Worm (Caenorhabditis elegans): Measurements from ENCODE around the gene dmd-10.

Gene dmd-10

DNA sequence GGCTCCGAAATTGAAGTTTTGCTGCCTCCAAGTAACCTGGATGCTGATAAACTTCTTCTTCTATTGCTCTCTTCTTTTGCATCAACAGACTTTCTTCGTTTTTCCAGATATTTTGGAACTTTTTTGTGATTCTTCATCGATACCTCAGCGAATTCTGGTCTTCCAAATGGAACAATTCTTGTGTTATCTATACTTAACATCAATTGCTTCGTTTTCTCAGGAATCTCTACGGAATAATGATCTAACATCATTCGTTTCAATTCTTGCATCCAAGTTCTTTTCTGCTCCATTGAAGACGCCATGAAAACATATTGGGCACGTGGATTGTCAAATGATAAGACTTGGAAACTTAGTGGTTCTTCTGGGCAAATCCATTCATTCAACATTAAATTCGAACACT lies 39.6 kb upstream of the dmd-10 start, which contains the start of gene F32F2.4:
Gene F32F2.4, plus strand, starts transcription at position 301 of the 400 bp plus-strand sequence.
- TF ChIP-seq zfh-2 (GFP tag; conservative IDR thresholded peaks at IDR 0.05) (no peak), repo-1 (tag; optimal IDR thresholded peaks at IDR 0.05) (no peak), lag-1 (GFP tag; IDR thresholded peaks at IDR 0.05) (no peak), madf-8 (GFP tag; conservative IDR thresholded peaks at IDR 0.05) (no peak), Y56A3A.18 (GFP tag; IDR thresholded peaks at IDR 0.05) (no peak), F10E7.11 (tag; optimal IDR thresholded peaks at IDR 0.05) (no peak), F57C9.4 (tag; optimal IDR thresholded peaks at IDR 0.05) (no peak), pbrm-1 (GFP tag; IDR thresholded peaks at IDR 0.05) (no peak), B0035.1 (tag; optimal IDR thresholded peaks at IDR 0.05) (no peak), aptf-3 (GFP tag; IDR thresholded peaks at IDR 0.05) (no peak), Y53G8AR.9 (GFP tag; conservative IDR thresholded peaks at IDR 0.05) (no peak), efl-1 (GFP tag; optimal IDR thresholded peaks at IDR 0.05) (no peak), zim-3 (tag; optimal IDR thresholded peaks at IDR 0.05) (no peak)

DNA sequence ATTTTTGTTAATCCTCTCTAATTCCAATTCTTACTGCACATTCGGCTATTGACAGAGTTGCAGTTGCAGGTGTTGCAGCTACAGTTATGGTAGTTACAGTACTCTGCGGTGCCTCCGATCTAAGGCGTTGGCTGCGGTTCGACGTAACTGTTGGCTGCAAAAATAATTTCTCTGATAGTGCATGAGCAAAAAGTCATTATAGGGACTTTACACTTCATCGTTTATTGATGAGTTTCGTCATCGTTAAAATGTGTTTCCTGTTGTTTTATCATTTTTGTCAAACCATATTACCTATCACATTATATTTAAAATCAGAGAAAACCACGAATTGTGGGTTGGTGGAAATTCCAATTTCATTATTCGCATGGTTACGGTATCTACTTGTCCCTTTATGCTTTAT lies 38.2 kb upstream of the dmd-10 start:
- TF ChIP-seq Y95B8A.8 (GFP tag; IDR thresholded peaks at IDR 0.05) (no peak), cebp-1 (GFP tag; IDR thresholded peaks at IDR 0.05) (no peak), cebp-1 (tag; optimal IDR thresholded peaks at IDR 0.05) (peak; percentile 18), nhr-80 (tag; optimal IDR thresholded peaks at IDR 0.05) (peak; percentile 56), nfyb-1 (GFP tag; IDR thresholded peaks at IDR 0.05) (0 out of 2 replicates have a peak, but pooled peaks have one; percentile 37)

DNA sequence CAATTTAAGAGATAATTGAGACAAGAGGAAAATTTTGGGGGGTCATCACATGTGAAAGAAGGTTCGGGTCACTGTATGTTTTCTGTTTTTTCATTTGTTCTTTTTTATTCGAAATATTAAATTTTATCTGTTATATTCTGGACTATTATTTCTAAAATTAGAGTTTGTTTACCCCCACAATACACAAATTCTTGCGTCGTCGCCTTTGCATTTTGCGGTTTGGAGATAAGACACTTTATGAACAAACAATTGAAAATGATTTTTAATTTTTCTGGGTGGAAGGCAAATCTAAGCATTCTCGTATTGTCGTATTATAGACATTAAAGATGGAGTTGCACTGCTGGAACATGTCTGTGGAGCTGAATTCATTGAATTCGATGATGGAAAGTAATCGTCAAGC lies 36.9 kb upstream of the dmd-10 start:
- no peak for TF ChIP-seq lsl-1 (GFP tag; optimal IDR thresholded peaks at IDR 0.05)

DNA sequence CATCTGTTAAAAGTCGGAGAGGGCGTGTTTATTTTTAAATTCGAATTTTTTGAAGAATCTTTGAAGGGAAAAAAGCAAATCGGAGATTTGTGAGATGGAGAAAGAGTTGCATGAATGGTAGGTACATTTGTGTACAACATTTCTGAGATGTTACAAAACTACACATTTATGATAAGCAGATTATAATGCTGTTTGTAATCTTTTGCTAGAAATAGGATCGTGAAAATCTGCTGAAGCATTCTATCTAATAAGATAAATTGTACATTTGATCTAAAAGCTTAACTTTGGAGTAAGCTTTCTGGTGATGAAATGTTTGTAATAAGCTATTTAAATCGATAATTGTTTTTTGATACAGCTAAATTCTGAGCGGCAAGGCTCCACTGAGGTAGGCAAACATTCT lies 35.9 kb upstream of the dmd-10 start:
- TF ChIP-seq somi-1 (GFP tag; optimal IDR thresholded peaks at IDR 0.05) (no peak), ztf-26 (tag; optimal IDR thresholded peaks at IDR 0.05) (no peak), bed-2 (GFP tag; IDR thresholded peaks at IDR 0.05) (no peak), mcd-1 (GFP tag; IDR thresholded peaks at IDR 0.05) (no peak), tlf-1 (GFP tag; optimal IDR thresholded peaks at IDR 0.05) (no peak), Y95B8A.8 (GFP tag; IDR thresholded peaks at IDR 0.05) (no peak), nhr-179 (tag; optimal IDR thresholded peaks at IDR 0.05) (no peak), F23B12.7 (tag; optimal IDR thresholded peaks at IDR 0.05; ENCODE audit: insufficient read depth) (no peak), Y53F4B.3 (GFP tag; IDR thresholded peaks at IDR 0.05) (no peak), hmg-20 (GFP tag; IDR thresholded peaks at IDR 0.05) (no peak), T26A5.8 (tag; optimal IDR thresholded peaks at IDR 0.05) (no peak), Y67H2A.10 (GFP tag; conservative IDR thresholded peaks at IDR 0.05) (no peak), ztf-6 (GFP tag; IDR thresholded peaks at IDR 0.05) (no peak), snpc-1.1 (tag; optimal IDR thresholded peaks at IDR 0.05; ENCODE audit: insufficient read depth) (no peak), ztf-28 (GFP tag; IDR thresholded peaks at IDR 0.05) (no peak), rcor-1 (GFP tag; IDR thresholded peaks at IDR 0.05) (no peak)

DNA sequence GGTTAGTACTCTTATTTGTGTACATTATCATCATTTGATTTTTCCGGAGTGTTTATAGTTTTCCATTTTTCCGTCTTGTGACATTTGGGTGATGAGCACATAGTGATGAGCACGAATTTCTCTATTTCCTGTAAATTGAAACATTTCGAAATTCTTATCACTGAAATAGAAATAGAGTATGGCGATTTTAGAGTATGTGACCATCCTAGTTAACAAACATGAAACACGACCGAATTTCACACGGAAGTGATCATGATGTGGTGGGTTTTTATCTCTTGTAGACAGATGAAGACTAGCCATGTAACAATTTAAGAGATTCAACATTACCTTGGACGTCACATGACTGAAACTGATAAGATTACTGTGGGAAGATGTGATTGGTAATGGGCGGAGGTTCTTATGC lies 32.8 kb upstream of the dmd-10 start:
- TF ChIP-seq egrh-3 (GFP tag; IDR thresholded peaks at IDR 0.05), result no peak
- TF ChIP-seq hrde-1 (tag; optimal IDR thresholded peaks at IDR 0.05; ENCODE audit: borderline replicate concordance), result no peak
- TF ChIP-seq aptf-2 (GFP tag; conservative IDR thresholded peaks at IDR 0.05), result no peak
- TF ChIP-seq tbx-9 (tag; optimal IDR thresholded peaks at IDR 0.05; ENCODE audit: borderline replicate concordance), result no peak
- TF ChIP-seq nfyb-1 (GFP tag; IDR thresholded peaks at IDR 0.05), result peak; percentile 51; the same call in 1 of the 2 replicates
- TF ChIP-seq sdz-38 (tag; optimal IDR thresholded peaks at IDR 0.05), result no peak
- peak; percentile 82 for TF ChIP-seq pha-4 (tag; optimal IDR thresholded peaks at IDR 0.05)
- no peak for TF ChIP-seq efl-1 (GFP tag; optimal IDR thresholded peaks at IDR 0.05)
- TF ChIP-seq lsy-27 (tag; optimal IDR thresholded peaks at IDR 0.05; ENCODE audit: borderline replicate concordance, insufficient read depth), result no peak
- TF ChIP-seq sptf-2 (GFP tag; optimal IDR thresholded peaks at IDR 0.05), result no peak
- peak; percentile 29 for TF ChIP-seq lin-40 (tag; optimal IDR thresholded peaks at IDR 0.05)
- TF ChIP-seq nhr-90 (tag; optimal IDR thresholded peaks at IDR 0.05), result peak; percentile 25
- TF ChIP-seq C06A6.2 (GFP tag; conservative IDR thresholded peaks at IDR 0.05), result no peak
